Comparison of ENCODE assay signal across 2 fruit fly cellular contexts in the genomic region with DNA sequence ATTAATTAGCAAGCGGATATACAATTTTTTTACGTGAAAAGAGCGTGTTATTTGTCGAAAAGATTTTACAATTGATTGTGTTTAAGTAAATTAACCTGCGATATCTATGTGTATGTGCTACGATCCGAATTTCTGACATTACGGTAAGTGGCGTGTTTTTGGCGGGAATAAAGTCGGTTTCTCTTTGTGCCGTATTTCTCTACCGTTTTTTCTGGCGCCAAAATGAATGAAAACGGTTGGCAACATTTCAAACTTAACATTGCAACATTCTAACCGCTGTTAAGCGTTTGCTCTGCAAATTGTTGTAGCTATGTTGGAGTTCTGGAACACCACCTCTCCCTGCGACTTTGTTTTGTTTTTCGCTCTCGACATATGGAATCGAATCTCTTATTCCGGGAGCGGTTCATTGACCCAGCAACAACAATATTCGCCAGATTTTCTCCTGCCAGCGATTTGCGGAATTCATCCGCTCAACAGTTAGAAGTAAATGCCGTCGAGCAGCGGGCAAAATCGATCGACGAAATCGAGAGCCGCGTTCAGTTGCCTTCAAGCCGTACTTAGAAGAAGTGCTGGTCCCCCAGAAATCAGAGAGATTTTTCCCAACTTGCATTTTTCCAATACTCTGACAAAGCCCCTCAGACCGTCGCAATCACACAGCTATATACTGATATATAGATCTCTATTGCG.
TF ChIP-seq lines count a peak whose summit lies in the region.

No protein-coding gene starts in this region.

- peak; percentile 49 for TF ChIP-seq CTCF in whole organism, embryonic (GFP tag; optimal IDR thresholded peaks at IDR 0.05; lab: Kevin White, UChicago)

TF ChIP-seq in whole organism, adult, 20 proteins besides CTCF, POLR2A, EP300 and RAD21:
- TF ChIP-seq Mnt (GFP tag; optimal IDR thresholded peaks at IDR 0.05; lab: Kevin White, UChicago) = no peak
- peak; percentile 93 for TF ChIP-seq pad (GFP tag; optimal IDR thresholded peaks at IDR 0.05; lab: Kevin White, UChicago)

TF ChIP-seq in whole organism, embryonic, 481 proteins besides CTCF, POLR2A, EP300 and RAD21:
- TF ChIP-seq CG11504 (tag; optimal IDR thresholded peaks at IDR 0.05; lab: Kevin White, UChicago) (peak; percentile 97), CG4854 (GFP tag; optimal IDR thresholded peaks at IDR 0.05; lab: Kevin White, UChicago) (no peak)
